Fruit fly (Drosophila melanogaster) whole organism, embryonic: ENCODE measurements around the gene Nepl3.

Source experiments
- Bdp1 ChIP-seq: fragments of 200-800 bp; sonication (Bioruptor generic); optimal IDR thresholded peaks from 3 replicates; lab custom pipeline; 2016; ENCODE audit warnings: missing biosample characterization, missing genetic modification characterization
- CG10565 ChIP-seq: fragments of 200-800 bp; sonication (Bioruptor generic); optimal IDR thresholded peaks from 3 replicates; lab custom pipeline; 2016; ENCODE audit warnings: missing biosample characterization, mild to moderate bottlenecking, missing genetic modification characterization
- CG11560 ChIP-seq: fragments of 200-800 bp; sonication (Bioruptor generic); IDR thresholded peaks from 3 replicates; pipeline ENCODE4 v1.3.6; 2022; ENCODE audit warnings: missing biosample characterization, missing genetic modification characterization
- CG17829 ChIP-seq: fragments of 200-800 bp; optimal IDR thresholded peaks from 2 replicates; lab custom pipeline; 2019; ENCODE audit warnings: missing biosample characterization, mild to moderate bottlenecking, missing genetic modification characterization, moderate library complexity
- CG31224 ChIP-seq: fragments of 200-800 bp; sonication (Bioruptor generic); IDR thresholded peaks from 2 replicates; pipeline ENCODE4 v1.3.6; 2022; ENCODE audit warnings: missing biosample characterization, missing genetic modification characterization
- CG32767 ChIP-seq: fragments of 200-800 bp; sonication (Bioruptor generic); IDR thresholded peaks from 2 replicates; pipeline ENCODE4 v1.3.6; 2022; ENCODE audit warnings: missing biosample characterization, missing genetic modification characterization
- CG43689 ChIP-seq: fragments of 200-800 bp; sonication (Bioruptor generic); IDR thresholded peaks from 2 replicates; pipeline ENCODE4 v1.3.6; 2022; ENCODE audit warnings: missing biosample characterization, missing genetic modification characterization
- CG8359 ChIP-seq: fragments of 200-800 bp; sonication (Bioruptor generic); optimal IDR thresholded peaks from 2 replicates; lab custom pipeline; 2017; ENCODE audit warnings: missing biosample characterization, mild to moderate bottlenecking, missing genetic modification characterization, borderline replicate concordance
- Ets65A ChIP-seq: fragments of 200-800 bp; sonication (Bioruptor generic); peaks from one replicate; lab custom pipeline; 2016; ENCODE audit warnings: missing biosample characterization, missing genetic modification characterization
- NC2β ChIP-seq: fragments of 200-800 bp; sonication (Bioruptor generic); optimal IDR thresholded peaks from 2 replicates; lab custom pipeline; 2016; ENCODE audit warnings: missing biosample characterization, missing genetic modification characterization
- Sox100B ChIP-seq: fragments of 200-800 bp; sonication (Bioruptor generic); optimal IDR thresholded peaks from 3 replicates; lab custom pipeline; 2018; ENCODE audit warnings: missing biosample characterization, mild to moderate bottlenecking, missing genetic modification characterization
- tin ChIP-seq: fragments of 200-800 bp; sonication (Bioruptor generic); optimal IDR thresholded peaks from 3 replicates; lab custom pipeline; 2016; ENCODE audit warnings: missing biosample characterization, missing genetic modification characterization
- zf30C ChIP-seq: fragments of 200-800 bp; sonication (Bioruptor generic); optimal IDR thresholded peaks from 3 replicates; lab custom pipeline; 2018; ENCODE audit warnings: missing biosample characterization, mild to moderate bottlenecking, missing genetic modification characterization

dm6 chr2L:5052367-5052914 lies 5.6 kb downstream of the Nepl3 start, which contains the start of gene senju:
- TF ChIP-seq CG10565, result no peak
- TF ChIP-seq CG17829, result peak; percentile 63
- TF ChIP-seq CG32767 (GFP tag; lab: Robert Waterston, UW), result peak; percentile 64; the same call in 1 of the 2 replicates
- peak; percentile 96 for TF ChIP-seq Ets65A (GFP tag; lab: Kevin White, UChicago)
- TF ChIP-seq CG43689 (GFP tag; lab: Robert Waterston, UW), result peak; percentile 76
- TF ChIP-seq tin (GFP tag; lab: Kevin White, UChicago), result peak; percentile 84
- TF ChIP-seq zf30C (GFP tag; lab: Kevin White, UChicago), result peak; percentile 0
- peak; percentile 69 for TF ChIP-seq Sox100B
- TF ChIP-seq CG11560 (tag; lab: Robert Waterston, UW), result no peak
- TF ChIP-seq CG8359 (GFP tag; lab: Kevin White, UChicago), result peak; percentile 63
- peak; percentile 78 for TF ChIP-seq Bdp1 (GFP tag; lab: Kevin White, UChicago)
- TF ChIP-seq NC2β (GFP tag; lab: Kevin White, UChicago), result peak; percentile 82
- TF ChIP-seq CG31224 (GFP tag; lab: Robert Waterston, UW), result peak; percentile 63
